Fruit fly (Drosophila melanogaster): ENCODE results near the gene CG3982.

The CG3982 gene

dm6 chr3L:9420054-9420818 is 3.0 kb upstream of the CG3982 start (continued):
- no peak for TF ChIP-seq B-H1 (GFP tag; IDR thresholded peaks at IDR 0.05)
- no peak for TF ChIP-seq lov (optimal IDR thresholded peaks at IDR 0.05)
- TF ChIP-seq lov (GFP tag; IDR thresholded peaks at IDR 0.05), result no peak
- TF ChIP-seq zfh2 (GFP tag; optimal IDR thresholded peaks at IDR 0.05), result no peak
- no peak for TF ChIP-seq CG4328 (GFP tag; optimal IDR thresholded peaks at IDR 0.05)
- TF ChIP-seq chm (GFP tag; IDR thresholded peaks at IDR 0.05), result no peak
- TF ChIP-seq da (GFP tag; optimal IDR thresholded peaks at IDR 0.05), result no peak
- TF ChIP-seq Ets97D (GFP tag; optimal IDR thresholded peaks at IDR 0.05), result no peak
- peak; percentile 9 for TF ChIP-seq Hmr (GFP tag; optimal IDR thresholded peaks at IDR 0.05)
- TF ChIP-seq Dek (tag; optimal IDR thresholded peaks at IDR 0.05), result no peak
- no peak for TF ChIP-seq tll (GFP tag; optimal IDR thresholded peaks at IDR 0.05)
- peak; percentile 69 for TF ChIP-seq CG17328 (GFP tag; IDR thresholded peaks at IDR 0.05)
- TF ChIP-seq Fer3 (tag; optimal IDR thresholded peaks at IDR 0.05), result peak; percentile 29
- peak; percentile 85 for TF ChIP-seq CG11696 (GFP tag; IDR thresholded peaks at IDR 0.05)
- peak; percentile 24 for TF ChIP-seq CG15514 (GFP tag; optimal IDR thresholded peaks at IDR 0.05)
- peak; percentile 40; the same call in 2 of the 3 replicates for TF ChIP-seq tgo (GFP tag; IDR thresholded peaks at IDR 0.05)
- TF ChIP-seq CG33557 (GFP tag; optimal IDR thresholded peaks at IDR 0.05), result no peak
- no peak for TF ChIP-seq CG14965 (GFP tag; optimal IDR thresholded peaks at IDR 0.05; ENCODE audit: borderline replicate concordance)
- TF ChIP-seq NC2β (GFP tag; optimal IDR thresholded peaks at IDR 0.05), result no peak
- no peak for TF ChIP-seq grn (GFP tag; optimal IDR thresholded peaks at IDR 0.05)
- peak; percentile 43 for TF ChIP-seq CG9727 (GFP tag; optimal IDR thresholded peaks at IDR 0.05)
- TF ChIP-seq CG12219 (GFP tag; optimal IDR thresholded peaks at IDR 0.05), result peak; percentile 22
- TF ChIP-seq CG18262 (tag; optimal IDR thresholded peaks at IDR 0.05), result peak; percentile 56
- peak; percentile 58 for TF ChIP-seq CG7839 (tag; optimal IDR thresholded peaks at IDR 0.05)
- TF ChIP-seq CG6813 (GFP tag; optimal IDR thresholded peaks at IDR 0.05), result no peak
- peak; percentile 34; the same call in 1 of the 2 replicates for TF ChIP-seq Rx (GFP tag; IDR thresholded peaks at IDR 0.05)
- TF ChIP-seq CG13775 (GFP tag; optimal IDR thresholded peaks at IDR 0.05), result peak; percentile 23
- no peak for TF ChIP-seq ac (GFP tag; optimal IDR thresholded peaks at IDR 0.05)
- peak; percentile 57 for TF ChIP-seq CG2712 (tag; optimal IDR thresholded peaks at IDR 0.05)
- no peak for TF ChIP-seq jigr1 (GFP tag; IDR thresholded peaks at IDR 0.05)
- peak; percentile 75 for TF ChIP-seq dmrt99B (tag; optimal IDR thresholded peaks at IDR 0.05)
- TF ChIP-seq Sox102F (GFP tag; optimal IDR thresholded peaks at IDR 0.05), result peak; percentile 77
- TF ChIP-seq slp2 (GFP tag; optimal IDR thresholded peaks at IDR 0.05), result peak; percentile 17
- no peak for TF ChIP-seq br (optimal IDR thresholded peaks at IDR 0.05)
- no peak; the same call in 2 of the 3 replicates for TF ChIP-seq dysf (GFP tag; IDR thresholded peaks at IDR 0.05)
- no peak for TF ChIP-seq Antp (GFP tag; optimal IDR thresholded peaks at IDR 0.05)
- TF ChIP-seq Doc3 (GFP tag; IDR thresholded peaks at IDR 0.05; ENCODE audit: partially characterized antibody), result no peak
- TF ChIP-seq Drgx (GFP tag; IDR thresholded peaks at IDR 0.05), result peak; percentile 95
- TF ChIP-seq Camta (GFP tag; optimal IDR thresholded peaks at IDR 0.05), result peak; percentile 20
- TF ChIP-seq dpn (GFP tag; optimal IDR thresholded peaks at IDR 0.05), result peak in 1 of 2 experiments; percentile 47
- TF ChIP-seq mld (GFP tag; IDR thresholded peaks at IDR 0.05; ENCODE audit: partially characterized antibody), result no peak
- TF ChIP-seq Rfx (GFP tag; IDR thresholded peaks at IDR 0.05), result peak; percentile 51; the same call in 1 of the 2 replicates
- no peak for TF ChIP-seq ro (GFP tag; IDR thresholded peaks at IDR 0.05)
- no peak for TF ChIP-seq CG6791 (GFP tag; IDR thresholded peaks at IDR 0.05; ENCODE audit: partially characterized antibody)
- peak; percentile 56 for TF ChIP-seq CG8388 (GFP tag; optimal IDR thresholded peaks at IDR 0.05)
- peak; percentile 44 for TF ChIP-seq tap (tag; optimal IDR thresholded peaks at IDR 0.05)
- no peak for TF ChIP-seq CG7271 (tag; optimal IDR thresholded peaks at IDR 0.05)
- TF ChIP-seq CG10462 (GFP tag; optimal IDR thresholded peaks at IDR 0.05), result no peak
- peak; percentile 35 for TF ChIP-seq gsb-n (tag; optimal IDR thresholded peaks at IDR 0.05)

Data from whole organism, embryonic.